Fruit fly (Drosophila melanogaster) whole organism, pupa: Measurements from ENCODE around the gene CG13047.

Experiments used
- CG14655 ChIP-seq: fragments of 200-800 bp; sonication (Bioruptor generic); optimal IDR thresholded peaks from 3 replicates; lab custom pipeline; 2017; ENCODE audit warnings: mild to moderate bottlenecking, missing biosample characterization, missing genetic modification reagents, missing genetic modification characterization
- CG15710 ChIP-seq: fragments of 200-800 bp; sonication (Bioruptor generic); optimal IDR thresholded peaks from 2 replicates; lab custom pipeline; 2018; ENCODE audit warnings: missing biosample characterization, mild to moderate bottlenecking, missing genetic modification characterization, moderate library complexity
- CG17806 ChIP-seq: fragments of 200-800 bp; sonication (Bioruptor generic); optimal IDR thresholded peaks from 2 replicates; lab custom pipeline; 2018; ENCODE audit warnings: missing biosample characterization, mild to moderate bottlenecking, missing genetic modification characterization, moderate library complexity
- CG4496 ChIP-seq: fragments of 200-800 bp; sonication (Bioruptor generic); IDR thresholded peaks from 3 replicates; pipeline ENCODE4 v1.3.6; 2022; ENCODE audit warnings: missing biosample characterization, missing genetic modification characterization
- Ets98B ChIP-seq: fragments of 200-800 bp; sonication (Bioruptor generic); IDR thresholded peaks from 2 replicates; pipeline ENCODE4 v1.3.6; 2022; ENCODE audit warnings: missing biosample characterization, missing genetic modification characterization

DNA sequence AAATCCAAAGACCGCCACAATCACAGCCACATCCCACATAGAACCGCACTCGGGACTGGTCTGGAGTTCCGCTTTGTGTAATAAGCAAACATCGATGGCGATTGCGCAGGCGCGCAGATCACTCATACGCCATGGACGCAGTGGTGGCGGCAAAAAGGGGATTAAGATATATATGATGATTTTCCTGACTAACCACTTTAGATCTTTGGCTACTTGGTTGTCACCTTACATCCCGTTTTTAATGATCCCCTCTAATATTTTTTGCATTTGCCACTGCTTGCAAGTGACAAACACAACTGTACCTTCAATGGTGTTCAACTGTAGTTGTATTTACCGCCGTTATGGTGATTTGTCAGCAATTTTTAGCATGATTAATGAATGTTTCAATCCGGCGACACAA is 24.8 kb upstream of the CG13047 start:
- no peak for TF ChIP-seq CG15710 (tag; lab: Kevin White, UChicago)
- TF ChIP-seq Ets98B (GFP tag; lab: Robert Waterston, UW), result peak; percentile 84
- TF ChIP-seq CG17806 (tag; lab: Kevin White, UChicago), result peak; percentile 9
- TF ChIP-seq CG14655 (GFP tag; lab: Kevin White, UChicago), result peak; percentile 78
- TF ChIP-seq CG4496, result peak; percentile 86
